Worm (Caenorhabditis elegans): ENCODE measurements around the gene his-41.

Gene his-41

DNA sequence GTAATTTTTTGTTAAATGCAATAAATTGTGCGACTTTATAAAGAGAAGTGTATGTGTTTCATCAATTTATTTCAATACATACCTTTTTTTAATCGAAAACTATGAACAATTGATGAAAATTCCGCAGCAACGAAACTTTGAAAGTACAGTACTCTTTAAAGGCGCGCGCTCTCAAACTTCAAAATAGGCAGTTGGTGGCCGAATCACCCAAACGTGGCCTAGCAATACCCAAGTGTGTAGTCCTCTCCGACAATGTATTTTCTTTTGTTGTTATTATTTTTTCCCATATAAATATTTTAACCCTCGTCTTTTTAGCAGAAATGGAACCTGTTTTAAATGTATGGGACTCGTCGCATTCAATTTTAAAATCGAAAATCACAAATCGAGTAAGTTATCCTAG is 8.8 kb upstream of the his-41 start, which contains the start of gene C50F4.4:
Gene C50F4.4 (plus strand): TSS at position 267 of the 400 bp plus-strand sequence.
- TF ChIP-seq M03D4.4 (tag; optimal IDR thresholded peaks at IDR 0.05) (no peak), cnd-1 (tag; optimal IDR thresholded peaks at IDR 0.05) (no peak), snpc-4 (tag; optimal IDR thresholded peaks at IDR 0.05) (no peak), unc-120 (tag; optimal IDR thresholded peaks at IDR 0.05; ENCODE audit: poor library complexity, severe bottlenecking) (peak; percentile 34), blmp-1 (tag; optimal IDR thresholded peaks at IDR 0.05) (no peak), nhr-76 (tag; optimal IDR thresholded peaks at IDR 0.05) (no peak)

- TF ChIP-seq ham-2 (GFP tag; optimal IDR thresholded peaks at IDR 0.05) (no peak), blmp-1 (tag; optimal IDR thresholded peaks at IDR 0.05) (no peak), nhr-28 (tag; optimal IDR thresholded peaks at IDR 0.05) (no peak), unc-39 (tag; optimal IDR thresholded peaks at IDR 0.05) (no peak), M03D4.4 (tag; optimal IDR thresholded peaks at IDR 0.05) (no peak), ceh-83 (GFP tag; optimal IDR thresholded peaks at IDR 0.05) (no peak), mep-1 (tag; optimal IDR thresholded peaks at IDR 0.05) (no peak), cnd-1 (tag; optimal IDR thresholded peaks at IDR 0.05) (no peak), bed-3 (GFP tag; optimal IDR thresholded peaks at IDR 0.05) (no peak), lin-32 (GFP tag; optimal IDR thresholded peaks at IDR 0.05) (no peak), nhr-237 (tag; optimal IDR thresholded peaks at IDR 0.05) (no peak), pha-4 (tag; optimal IDR thresholded peaks at IDR 0.05) (no peak), lin-13 (tag; optimal IDR thresholded peaks at IDR 0.05) (no peak), ceh-39 (tag; optimal IDR thresholded peaks at IDR 0.05) (no peak), hlh-1 (tag; optimal IDR thresholded peaks at IDR 0.05) (no peak)
These were observed 5.7 kb upstream of the his-41 start, which contains the start of gene C50F4.12 for ce11 chrV:9539638-9540037. Gene C50F4.12 (minus strand): TSS chrV:9539738.

DNA sequence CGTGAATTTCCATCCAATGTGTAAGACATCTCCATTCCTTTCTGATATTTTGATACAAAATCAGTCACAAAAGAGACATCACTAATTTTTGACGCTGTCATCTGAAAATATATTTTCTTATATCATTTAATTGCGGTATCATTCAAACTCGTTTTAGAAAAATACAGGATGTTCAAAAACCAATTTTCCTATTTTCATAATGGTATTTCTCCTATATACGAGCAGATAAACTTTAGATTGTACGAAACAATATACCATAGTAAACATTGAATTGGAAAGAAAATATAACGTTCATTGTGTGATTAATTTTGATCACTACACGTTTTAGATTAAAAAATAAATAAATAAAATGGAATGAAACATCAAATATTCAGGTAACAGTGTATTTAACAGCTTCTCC is 3.8 kb upstream of the his-41 start, which contains the start of gene C50F4.16:
Gene C50F4.16 (minus strand): TSS at position 101 of the 400 bp plus-strand sequence.
- no peak for TF ChIP-seq lin-13 (tag; optimal IDR thresholded peaks at IDR 0.05)
- TF ChIP-seq mab-5 (tag; optimal IDR thresholded peaks at IDR 0.05): no peak
- TF ChIP-seq nhr-237 (tag; optimal IDR thresholded peaks at IDR 0.05): no peak
- TF ChIP-seq M03D4.4 (tag; optimal IDR thresholded peaks at IDR 0.05): no peak
- no peak for TF ChIP-seq hlh-1 (tag; optimal IDR thresholded peaks at IDR 0.05)
- no peak for TF ChIP-seq ceh-43 (GFP tag; optimal IDR thresholded peaks at IDR 0.05)
- TF ChIP-seq flh-1 (GFP tag; optimal IDR thresholded peaks at IDR 0.05): no peak
- TF ChIP-seq nhr-12 (tag; optimal IDR thresholded peaks at IDR 0.05): no peak

- TF ChIP-seq bed-3 (GFP tag; optimal IDR thresholded peaks at IDR 0.05) (no peak), elt-1 (tag; optimal IDR thresholded peaks at IDR 0.05; ENCODE audit: borderline replicate concordance, insufficient read depth) (peak; percentile 10), ham-2 (GFP tag; optimal IDR thresholded peaks at IDR 0.05) (no peak), zip-8 (tag; optimal IDR thresholded peaks at IDR 0.05) (no peak), M03D4.4 (tag; optimal IDR thresholded peaks at IDR 0.05) (peak; percentile 54), mls-2 (tag; optimal IDR thresholded peaks at IDR 0.05) (peak; percentile 35), mab-5 (tag; optimal IDR thresholded peaks at IDR 0.05) (no peak), elt-3 (tag; optimal IDR thresholded peaks at IDR 0.05) (no peak), pha-4 (tag; optimal IDR thresholded peaks at IDR 0.05) (peak; percentile 57), cnd-1 (tag; optimal IDR thresholded peaks at IDR 0.05) (peak; percentile 12), ces-1 (GFP tag; optimal IDR thresholded peaks at IDR 0.05) (peak; percentile 49), drap-1 (GFP tag; optimal IDR thresholded peaks at IDR 0.05) (no peak), nhr-76 (tag; optimal IDR thresholded peaks at IDR 0.05) (no peak), hlh-1 (tag; optimal IDR thresholded peaks at IDR 0.05) (peak; percentile 44), nhr-237 (tag; optimal IDR thresholded peaks at IDR 0.05) (peak; percentile 71), nhr-2 (tag; optimal IDR thresholded peaks at IDR 0.05) (no peak), ztf-11 (tag; optimal IDR thresholded peaks at IDR 0.05) (no peak), ceh-83 (GFP tag; optimal IDR thresholded peaks at IDR 0.05) (no peak), tbx-8 (GFP tag; optimal IDR thresholded peaks at IDR 0.05) (no peak), unc-62 (GFP tag; optimal IDR thresholded peaks at IDR 0.05) (peak; percentile 23), lin-32 (GFP tag; optimal IDR thresholded peaks at IDR 0.05) (no peak), snpc-4 (tag; optimal IDR thresholded peaks at IDR 0.05) (no peak), blmp-1 (tag; optimal IDR thresholded peaks at IDR 0.05) (no peak), ceh-39 (tag; optimal IDR thresholded peaks at IDR 0.05) (peak; percentile 29), flh-1 (GFP tag; optimal IDR thresholded peaks at IDR 0.05) (no peak), sptf-1 (tag; optimal IDR thresholded peaks at IDR 0.05) (peak; percentile 70), ceh-43 (GFP tag; optimal IDR thresholded peaks at IDR 0.05) (peak; percentile 16), mep-1 (tag; optimal IDR thresholded peaks at IDR 0.05) (peak; percentile 83), nhr-28 (tag; optimal IDR thresholded peaks at IDR 0.05) (no peak), lsy-2 (tag; optimal IDR thresholded peaks at IDR 0.05) (peak; percentile 61), lin-13 (tag; optimal IDR thresholded peaks at IDR 0.05) (peak; percentile 71), sem-2 (GFP tag; optimal IDR thresholded peaks at IDR 0.05) (no peak), unc-120 (tag; optimal IDR thresholded peaks at IDR 0.05; ENCODE audit: poor library complexity, severe bottlenecking) (no peak), unc-39 (tag; optimal IDR thresholded peaks at IDR 0.05) (no peak), nhr-12 (tag; optimal IDR thresholded peaks at IDR 0.05) (no peak)
These were observed 1.1 kb upstream of the his-41 start, which contains the start of gene mdf-1 for ce11 chrV:9544176-9544632. Gene mdf-1 (minus strand): TSS chrV:9544226.

All from whole organism, mixed stage, embryonic.